Worm (Caenorhabditis elegans) whole organism, dauer: ENCODE measurements around the gene T04A8.7.
"Not testable (repeated sequence)": the region's sequence is repeated elsewhere in the genome, so short reads cannot be mapped to it uniquely, and the experiment has no call there.

Source experiments
- unc-62 ChIP-seq: sonication (generic microtip); optimal IDR thresholded peaks from 2 replicates; lab custom pipeline; 2017; ENCODE audit warnings: missing biosample characterization, missing genetic modification reagents, missing genetic modification characterization

T04A8.7 gene

DNA sequence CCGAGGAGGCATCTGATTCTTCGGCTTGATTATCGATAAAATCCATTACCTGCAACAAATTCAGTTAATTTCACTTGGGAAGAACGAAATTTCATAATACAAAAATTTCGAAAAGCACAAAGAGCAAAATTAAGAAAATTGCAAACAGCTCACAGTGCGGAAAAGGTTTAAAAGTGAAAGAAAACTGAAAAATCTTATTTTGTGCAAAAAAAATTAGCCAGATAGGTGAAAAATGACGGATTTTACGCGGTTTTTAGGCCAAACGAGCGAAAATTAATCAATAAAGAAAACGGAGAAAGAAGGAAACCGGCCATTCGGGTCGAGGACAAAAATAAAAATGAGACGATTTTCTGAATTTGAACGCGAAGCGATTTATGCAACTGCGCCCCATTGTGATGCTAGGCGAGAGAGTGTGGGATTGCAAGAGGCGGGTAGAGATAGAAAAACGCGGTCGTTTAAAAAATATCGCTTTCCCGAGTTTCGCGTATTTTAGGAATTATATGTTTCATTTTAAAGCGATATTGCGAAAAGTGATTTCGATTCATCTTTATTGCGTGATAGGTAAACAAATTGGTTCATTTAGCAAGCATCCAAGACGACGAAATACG lies 25.6 kb downstream of the T04A8.7 start, which contains the start of gene emb-5:
emb-5 (minus strand) TSS at position 51 of the 608 bp plus-strand sequence.
- TF ChIP-seq unc-62 (GFP tag; lab: Kevin White, UChicago), result no peak

DNA sequence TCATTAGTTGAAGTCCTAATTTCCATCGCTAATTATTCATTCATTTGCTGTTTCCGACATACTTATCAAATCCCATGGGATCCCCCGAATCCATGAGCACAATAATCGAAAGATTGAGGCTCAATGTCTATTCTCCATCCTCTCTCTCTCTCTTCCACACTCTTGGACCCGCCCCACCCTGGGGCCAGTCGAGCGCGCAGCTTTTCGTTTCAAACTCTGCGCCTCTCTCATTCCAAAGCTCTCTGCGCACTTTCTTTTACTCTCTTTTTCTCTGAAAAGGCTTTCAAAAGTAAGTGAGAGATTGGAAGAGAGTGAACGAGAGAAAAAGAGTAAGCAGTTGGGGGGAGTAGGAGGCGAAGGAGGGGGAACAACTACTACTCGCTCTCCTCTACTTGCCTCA lies 26.6 kb downstream of the T04A8.7 start, which contains the start of gene acy-1:
acy-1 (plus strand) TSS at position 346 of the 400 bp plus-strand sequence.
- no peak for TF ChIP-seq unc-62 (GFP tag; lab: Kevin White, UChicago)

DNA sequence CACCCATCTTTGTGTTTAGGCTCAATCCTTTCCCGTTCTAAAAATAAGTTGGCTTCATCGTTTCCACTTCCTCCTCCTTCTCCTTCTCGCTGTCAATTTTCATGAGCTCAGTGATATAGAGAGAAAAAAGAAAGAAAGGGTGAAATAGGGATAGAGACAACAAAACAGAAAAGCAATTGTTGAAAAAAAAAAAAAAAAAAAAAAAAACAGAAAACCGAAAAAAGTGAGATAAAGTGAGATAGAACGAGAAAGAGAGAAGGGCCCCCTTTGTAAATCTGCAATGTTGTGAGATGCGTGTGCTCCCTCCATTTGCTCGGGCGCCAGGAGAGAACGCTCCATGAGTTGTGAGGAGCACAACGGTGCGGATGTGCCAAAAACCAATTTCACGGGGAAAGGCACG lies 28.8 kb downstream of the T04A8.7 start:
- TF ChIP-seq unc-62 (GFP tag; lab: Kevin White, UChicago), result no peak

DNA sequence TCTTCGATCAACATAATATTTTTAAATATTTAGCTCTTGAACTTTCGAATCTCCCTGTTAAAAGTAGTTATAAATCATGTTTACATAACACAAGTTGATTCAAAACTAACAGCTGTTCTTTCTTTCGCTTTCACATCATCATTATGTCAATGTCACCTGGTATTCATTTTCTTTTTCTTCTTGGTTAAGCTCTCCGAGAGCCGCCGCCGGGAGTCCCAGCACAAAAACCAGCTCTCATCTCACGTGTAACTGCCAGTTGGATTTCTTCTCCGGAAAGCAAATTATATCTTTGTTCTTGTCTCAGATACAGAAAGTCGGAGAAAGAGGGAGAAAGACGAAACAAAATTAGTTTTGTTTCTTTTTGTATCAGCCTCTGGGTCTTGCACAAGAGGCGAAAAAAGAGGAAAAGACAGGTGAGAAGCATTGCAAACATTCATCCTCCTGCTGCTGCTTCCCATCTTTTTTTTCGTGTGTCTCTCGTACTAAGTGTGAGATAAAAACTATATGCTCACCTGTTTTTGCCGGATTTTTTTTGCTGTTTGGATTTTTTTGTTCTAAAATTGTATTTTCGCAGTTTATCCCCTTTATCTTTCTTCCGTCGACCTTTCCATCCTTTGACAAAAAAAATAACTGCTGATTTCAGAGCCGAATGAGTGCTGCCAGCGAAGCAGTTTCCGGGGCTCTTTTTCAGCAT lies 36.3 kb downstream of the T04A8.7 start, which contains the start of gene F17C8.3:
F17C8.3 (plus strand) TSS at position 644 of the 694 bp plus-strand sequence.
- no peak for TF ChIP-seq unc-62 (GFP tag; lab: Kevin White, UChicago)

DNA sequence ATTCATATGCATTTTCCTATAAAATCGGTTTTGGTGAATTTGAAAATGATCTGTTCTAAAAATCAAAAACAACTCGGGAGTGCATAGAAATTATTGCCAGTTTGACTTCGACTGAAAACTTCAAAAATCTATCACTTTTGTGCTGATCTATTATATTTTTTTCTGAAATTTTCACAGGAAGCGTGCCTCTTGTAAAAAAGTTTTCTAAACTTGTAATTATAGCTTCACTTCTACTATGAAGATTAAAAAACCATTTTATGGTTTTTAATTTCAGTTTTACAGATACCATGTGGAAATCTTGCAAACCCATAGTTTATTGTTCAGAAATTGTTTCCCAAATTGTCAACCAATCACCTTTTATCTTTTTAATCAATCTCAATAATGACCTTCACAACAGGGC lies 38.9 kb downstream of the T04A8.7 start, which contains the start of gene F17C8.9:
F17C8.9 (plus strand) TSS at position 301 of the 400 bp plus-strand sequence.
- no peak for TF ChIP-seq unc-62 (GFP tag; lab: Kevin White, UChicago)

ce11 chrIII:4735443-4735842 lies 40.3 kb downstream of the T04A8.7 start, which contains the start of gene F17C8.7:
Gene F17C8.7, plus strand, starts transcription at chrIII:4735743.
- TF ChIP-seq unc-62 (GFP tag; lab: Kevin White, UChicago), result no peak

DNA sequence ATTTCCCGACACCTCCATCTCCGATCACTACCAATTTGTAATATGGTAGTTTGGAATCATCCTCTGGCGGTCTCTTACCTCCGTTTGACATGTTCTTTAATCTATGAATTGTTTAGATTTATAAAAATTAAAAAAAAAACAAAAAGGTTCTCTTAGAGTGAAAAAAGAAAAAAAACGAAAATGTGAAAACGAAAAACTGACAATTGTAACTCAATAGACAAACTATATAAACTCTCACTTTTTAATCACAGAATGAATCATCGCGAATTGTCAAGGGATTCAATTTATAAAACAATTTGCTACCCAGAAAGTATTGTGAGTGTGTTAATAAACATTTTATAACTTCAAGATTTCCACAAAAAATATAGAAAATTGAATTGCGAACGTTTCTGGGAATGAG lies 44.8 kb downstream of the T04A8.7 start, which contains the start of gene ras-2:
ras-2 (minus strand) TSS at position 101 of the 400 bp plus-strand sequence.
- no peak for TF ChIP-seq unc-62 (GFP tag; lab: Kevin White, UChicago)

DNA sequence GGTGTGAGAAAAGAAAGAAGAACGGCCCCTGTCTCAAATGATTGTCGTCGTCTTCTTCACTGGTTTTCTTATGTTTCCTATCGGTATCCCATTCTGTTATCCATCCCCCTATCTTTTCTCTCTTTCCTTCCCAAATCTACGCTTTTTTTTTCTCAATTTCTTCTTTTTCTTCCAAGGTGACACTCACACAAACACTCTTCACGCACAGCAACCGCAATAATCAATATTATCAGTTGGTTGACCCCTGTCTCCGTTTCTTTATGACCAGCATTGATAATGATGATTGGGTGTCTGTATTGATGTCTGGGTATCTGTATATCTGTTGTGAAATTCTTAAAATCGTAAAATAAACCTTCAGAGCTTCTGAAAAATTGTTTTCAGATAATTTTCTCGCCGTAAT lies 45.7 kb downstream of the T04A8.7 start:
- TF ChIP-seq unc-62 (GFP tag; lab: Kevin White, UChicago), result no peak

ce11 chrIII:4742620-4743019 lies 47.5 kb downstream of the T04A8.7 start, which contains the start of gene twk-6:
Gene twk-6, plus strand, starts transcription at chrIII:4742920.
- not testable (repeated sequence) for TF ChIP-seq unc-62 (GFP tag; lab: Kevin White, UChicago)

- no peak for TF ChIP-seq unc-62 (GFP tag; lab: Kevin White, UChicago)
Measured at ce11 chrIII:4745934-4746333, 50.8 kb downstream of the T04A8.7 start, which contains the start of gene F17C8.6. Gene F17C8.6, minus strand, starts transcription at chrIII:4746034.
